ENCODE assay signal across 8 worm cellular contexts in the genomic region with DNA sequence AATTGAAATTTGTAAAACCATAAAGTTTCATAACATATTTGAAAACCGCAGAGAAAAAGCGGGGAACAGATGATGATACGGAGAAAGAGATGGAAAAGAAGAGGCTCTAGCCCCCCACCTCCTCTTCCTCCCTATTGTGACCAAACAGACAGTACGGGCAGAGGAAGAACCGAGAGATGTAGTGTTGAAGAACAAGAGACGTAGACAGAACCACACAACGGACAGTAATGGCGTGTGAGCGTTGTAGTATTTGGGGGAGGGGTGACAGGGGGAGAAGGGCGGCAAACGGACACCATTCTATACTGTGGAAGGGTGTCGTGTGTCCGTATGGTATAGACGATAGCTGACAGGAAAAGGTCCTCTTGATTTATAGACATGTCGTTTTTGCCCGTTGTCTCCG.
TF ChIP-seq lines count a peak whose summit lies in the region.

No protein-coding gene starts in this region.

TF ChIP-seq in whole organism, L1 larva, 84 proteins besides CTCF, POLR2A, EP300 and RAD21:
- TF ChIP-seq nhr-20 (tag; optimal IDR thresholded peaks at IDR 0.05; lab: Kevin White, UChicago): peak; percentile 11
- peak; percentile 6 for TF ChIP-seq rnt-1 (tag; optimal IDR thresholded peaks at IDR 0.05; lab: Kevin White, UChicago)
- TF ChIP-seq blmp-1 (tag; optimal IDR thresholded peaks at IDR 0.05; lab: Kevin White, UChicago): peak; percentile 43
- peak; percentile 2 for TF ChIP-seq mep-1 (tag; optimal IDR thresholded peaks at IDR 0.05; lab: Kevin White, UChicago)
- no peak for TF ChIP-seq dsc-1 (tag; optimal IDR thresholded peaks at IDR 0.05; lab: Kevin White, UChicago)
- TF ChIP-seq lin-14 (GFP tag; optimal IDR thresholded peaks at IDR 0.05; lab: Kevin White, UChicago): peak; percentile 29
- TF ChIP-seq ztf-11 (tag; optimal IDR thresholded peaks at IDR 0.05; lab: Kevin White, UChicago): peak in 1 of 2 experiments; percentile 18
- no peak for TF ChIP-seq ceh-82 (tag; optimal IDR thresholded peaks at IDR 0.05; lab: Kevin White, UChicago)
- TF ChIP-seq unc-30 (tag; optimal IDR thresholded peaks at IDR 0.05; lab: Kevin White, UChicago): no peak
- TF ChIP-seq nhr-76 (tag; optimal IDR thresholded peaks at IDR 0.05; lab: Kevin White, UChicago): no peak

TF ChIP-seq in whole organism, L2 larva, 48 proteins besides CTCF, POLR2A, EP300 and RAD21:
- no peak for TF ChIP-seq nhr-23 (tag; optimal IDR thresholded peaks at IDR 0.05; lab: Kevin White, UChicago)
- peak; percentile 19 for TF ChIP-seq fos-1 (tag; optimal IDR thresholded peaks at IDR 0.05; lab: Kevin White, UChicago)

TF ChIP-seq in whole organism, L3 larva, 47 proteins besides CTCF, POLR2A, EP300 and RAD21:
- no peak for TF ChIP-seq nfya-1 (tag; optimal IDR thresholded peaks at IDR 0.05; lab: Kevin White, UChicago; ENCODE audit: insufficient read depth)
- peak; percentile 25 for TF ChIP-seq hmg-11 (tag; optimal IDR thresholded peaks at IDR 0.05; lab: Kevin White, UChicago)

TF ChIP-seq in whole organism, L4 larva, 104 proteins besides CTCF, POLR2A, EP300 and RAD21:
- no peak for TF ChIP-seq zfp-2 (tag; optimal IDR thresholded peaks at IDR 0.05; lab: Kevin White, UChicago)
- TF ChIP-seq hmg-1.1 (GFP tag; IDR thresholded peaks at IDR 0.05; lab: Robert Waterston, UW): 0 out of 2 replicates have a peak, but pooled peaks have one; percentile 14
- TF ChIP-seq nhr-28 (tag; optimal IDR thresholded peaks at IDR 0.05; lab: Kevin White, UChicago): peak; percentile 62

TF ChIP-seq in whole organism, early embryonic, 17 proteins besides CTCF, POLR2A, EP300 and RAD21:
- TF ChIP-seq hmg-4 (GFP tag; optimal IDR thresholded peaks at IDR 0.05; lab: Kevin White, UChicago) (peak; percentile 78), ceh-36 (tag; optimal IDR thresholded peaks at IDR 0.05; lab: Kevin White, UChicago) (no peak), ceh-13 (GFP tag; optimal IDR thresholded peaks at IDR 0.05; lab: Kevin White, UChicago) (no peak), sea-1 (GFP tag; conservative IDR thresholded peaks at IDR 0.05; lab: Robert Waterston, UW) (0 out of 2 replicates have a peak, but pooled peaks have one; percentile 44), tra-4 (tag; optimal IDR thresholded peaks at IDR 0.05; lab: Kevin White, UChicago) (no peak), ama-1 (optimal IDR thresholded peaks at IDR 0.05; lab: Kevin White, UChicago) (no peak), tbx-37 (GFP tag; conservative IDR thresholded peaks at IDR 0.05; lab: Robert Waterston, UW) (no peak), tbx-11 (GFP tag; IDR thresholded peaks at IDR 0.05; lab: Robert Waterston, UW) (0 out of 2 replicates have a peak, but pooled peaks have one; percentile 44)

TF ChIP-seq in whole organism, late embryonic, 69 proteins besides CTCF, POLR2A, EP300 and RAD21:
- TF ChIP-seq syd-9 (tag; optimal IDR thresholded peaks at IDR 0.05; lab: Kevin White, UChicago) (peak; percentile 22), hlh-8 (tag; optimal IDR thresholded peaks at IDR 0.05; lab: Kevin White, UChicago) (no peak)
TF ChIP-seq in whole organism, late embryonic: peak in this region for 1.

TF ChIP-seq in whole organism, mixed stage, embryonic, 35 proteins besides CTCF, POLR2A, EP300 and RAD21:
- TF ChIP-seq sptf-1 (tag; optimal IDR thresholded peaks at IDR 0.05; lab: Kevin White, UChicago) (peak; percentile 24), ham-2 (GFP tag; optimal IDR thresholded peaks at IDR 0.05; lab: Kevin White, UChicago) (peak; percentile 24), cnd-1 (tag; optimal IDR thresholded peaks at IDR 0.05; lab: Kevin White, UChicago) (peak; percentile 4), unc-62 (GFP tag; optimal IDR thresholded peaks at IDR 0.05; lab: Kevin White, UChicago) (peak; percentile 58), lsy-2 (tag; optimal IDR thresholded peaks at IDR 0.05; lab: Kevin White, UChicago) (no peak), ceh-39 (tag; optimal IDR thresholded peaks at IDR 0.05; lab: Kevin White, UChicago) (no peak), nhr-2 (tag; optimal IDR thresholded peaks at IDR 0.05; lab: Kevin White, UChicago) (peak; percentile 85), mls-2 (tag; optimal IDR thresholded peaks at IDR 0.05; lab: Kevin White, UChicago) (peak; percentile 21), lin-13 (tag; optimal IDR thresholded peaks at IDR 0.05; lab: Kevin White, UChicago) (no peak)

TF ChIP-seq in whole organism, young adult, 124 proteins besides CTCF, POLR2A, EP300 and RAD21:
- TF ChIP-seq hlh-26 (GFP tag; conservative IDR thresholded peaks at IDR 0.05; lab: Robert Waterston, UW) (no peak), B0336.3 (GFP tag; IDR thresholded peaks at IDR 0.05; lab: Robert Waterston, UW) (no peak), snpc-1.1 (tag; optimal IDR thresholded peaks at IDR 0.05; lab: Kevin White, UChicago; ENCODE audit: insufficient read depth) (no peak), hmg-1.2 (GFP tag; IDR thresholded peaks at IDR 0.05; lab: Robert Waterston, UW) (peak; percentile 77; the same call in 1 of the 2 replicates), attf-3 (GFP tag; conservative IDR thresholded peaks at IDR 0.05; lab: Robert Waterston, UW) (no peak), nhr-80 (tag; optimal IDR thresholded peaks at IDR 0.05; lab: Kevin White, UChicago) (peak; percentile 47), tlf-1 (GFP tag; optimal IDR thresholded peaks at IDR 0.05; lab: Kevin White, UChicago) (no peak), mcd-1 (GFP tag; IDR thresholded peaks at IDR 0.05; lab: Robert Waterston, UW) (no peak), zim-3 (tag; optimal IDR thresholded peaks at IDR 0.05; lab: Kevin White, UChicago) (no peak), ztf-22 (GFP tag; optimal IDR thresholded peaks at IDR 0.05; lab: Kevin White, UChicago) (no peak), pbrm-1 (GFP tag; IDR thresholded peaks at IDR 0.05; lab: Robert Waterston, UW) (no peak), F52B5.7 (tag; optimal IDR thresholded peaks at IDR 0.05; lab: Kevin White, UChicago) (no peak), xnd-1 (tag; optimal IDR thresholded peaks at IDR 0.05; lab: Kevin White, UChicago) (no peak), ceh-40 (GFP tag; IDR thresholded peaks at IDR 0.05; lab: Robert Waterston, UW) (no peak)
